Worm (Caenorhabditis elegans) whole organism, L2 larva: Measurements from ENCODE around the gene C18C4.7.

Source experiments
- aly-2 ChIP-seq: fragments of 150-350 bp; optimal IDR thresholded peaks from 2 replicates; lab custom pipeline; 2014; ENCODE audit warnings: missing biosample characterization, missing genetic modification characterization
- ama-1 ChIP-seq: fragments of 150-350 bp; optimal IDR thresholded peaks from 2 replicates; lab custom pipeline; 2018; ENCODE audit warnings: inconsistent platforms
- dmd-4 ChIP-seq: sonication (generic microtip); optimal IDR thresholded peaks from 2 replicates; lab custom pipeline; 2017; ENCODE audit warnings: missing biosample characterization, missing genetic modification characterization
- mdl-1 ChIP-seq, 2 experiments: fragments of 150-350 bp in 1 of 2; sonication (generic microtip) in 1 of 2; optimal IDR thresholded peaks; 2 replicates each; lab custom pipeline; 2017; ENCODE audit warnings: missing biosample characterization in 2 of 2, missing genetic modification characterization in 2 of 2
- nhr-12 ChIP-seq: fragments of 150-350 bp; optimal IDR thresholded peaks from 2 replicates; lab custom pipeline; 2014; ENCODE audit warnings: missing biosample characterization, missing genetic modification characterization
- nhr-6 ChIP-seq: fragments of 150-350 bp; optimal IDR thresholded peaks from 2 replicates; lab custom pipeline; 2014; ENCODE audit warnings: missing biosample characterization, missing genetic modification characterization

DNA sequence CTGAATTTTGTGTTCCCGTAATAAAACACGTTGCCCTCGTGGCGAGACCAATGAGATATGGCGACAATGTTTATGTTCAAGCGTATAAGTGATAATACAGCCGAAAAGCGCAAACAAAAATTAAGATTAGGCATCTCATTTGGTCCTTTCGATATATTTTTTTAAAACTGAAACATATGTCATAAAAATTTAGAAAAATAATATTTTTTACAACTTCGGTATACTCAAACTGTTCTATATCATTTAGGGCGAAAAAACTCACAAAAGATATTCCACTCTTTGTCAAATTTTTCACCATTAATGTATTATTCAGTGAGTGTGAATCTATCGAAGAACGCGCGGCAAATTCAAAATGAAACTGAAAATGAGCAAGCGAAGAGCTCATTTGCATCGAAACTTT is 28.5 kb downstream of the C18C4.7 start, which contains the start of gene cft-1:
- TF ChIP-seq dmd-4 (tag; lab: Kevin White, UChicago) (no peak), mdl-1 (tag; optimal IDR thresholded peaks at IDR 0.05; lab: Kevin White, UChicago) (no peak), nhr-12 (tag; lab: Kevin White, UChicago) (no peak), nhr-6 (no peak), aly-2 (tag; lab: Kevin White, UChicago) (no peak), ama-1 (lab: Kevin White, UChicago) (no peak)
